Fruit fly (Drosophila melanogaster): Measurements from ENCODE around the gene AANATL2.

dm6 chr2L:6252258-6253004 is 3.2 kb upstream of the AANATL2 start:
- no peak for TF ChIP-seq cic (GFP tag; optimal IDR thresholded peaks at IDR 0.05)
- TF ChIP-seq CG12768 (GFP tag; optimal IDR thresholded peaks at IDR 0.05) = no peak
- TF ChIP-seq CG1620 (GFP tag; optimal IDR thresholded peaks at IDR 0.05) = no peak
- no peak for TF ChIP-seq kay (GFP tag; ENCODE audit: borderline replicate concordance)
- no peak for TF ChIP-seq CG7101 (tag; optimal IDR thresholded peaks at IDR 0.05)
- TF ChIP-seq pad (GFP tag; optimal IDR thresholded peaks at IDR 0.05) = no peak
- no peak for TF ChIP-seq Clk (GFP tag; optimal IDR thresholded peaks at IDR 0.05)
